Worm (Caenorhabditis elegans): ENCODE measurements around the gene T14B4.9.

DNA sequence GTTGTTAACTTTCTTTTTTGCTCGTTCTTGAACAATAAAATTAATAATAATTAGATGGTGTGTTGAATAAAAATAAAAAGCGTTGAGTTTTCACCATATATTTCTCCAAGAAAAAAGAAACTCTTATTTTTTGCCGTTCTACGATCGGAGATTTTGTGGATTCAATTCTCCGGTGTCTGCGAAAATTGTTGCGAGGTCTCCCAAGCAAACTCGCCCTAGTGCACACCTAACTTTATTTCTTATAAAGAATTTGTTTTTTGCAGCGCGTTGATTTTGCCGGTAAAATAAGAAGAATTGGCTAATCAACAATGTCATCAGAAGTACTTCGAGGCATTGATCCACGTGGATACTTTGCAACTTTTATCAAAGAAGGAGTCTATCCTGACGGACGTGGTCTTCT is 7.8 kb upstream of the T14B4.9 start, which contains the start of gene exos-8:
- TF ChIP-seq nhr-76 (tag; optimal IDR thresholded peaks at IDR 0.05) (no peak), fkh-8 (tag; optimal IDR thresholded peaks at IDR 0.05) (peak; percentile 58), nhr-12 (tag; optimal IDR thresholded peaks at IDR 0.05) (no peak), nhr-11 (tag; optimal IDR thresholded peaks at IDR 0.05) (no peak), nhr-77 (tag; optimal IDR thresholded peaks at IDR 0.05) (peak; percentile 63), ztf-4 (tag; optimal IDR thresholded peaks at IDR 0.05) (no peak), nhr-237 (tag; optimal IDR thresholded peaks at IDR 0.05) (no peak), efl-1 (optimal IDR thresholded peaks at IDR 0.05) (peak; percentile 68 to 76), efl-1 (GFP tag; optimal IDR thresholded peaks at IDR 0.05 in 1 of 2) (peak; percentile 60 to 95), jun-1 (tag; optimal IDR thresholded peaks at IDR 0.05) (peak; percentile 13), zip-4 (GFP tag; optimal IDR thresholded peaks at IDR 0.05) (no peak), efl-3 (GFP tag; optimal IDR thresholded peaks at IDR 0.05) (no peak)

Measured in whole organism, L1 larva.